Fruit fly (Drosophila melanogaster): Measurements from ENCODE around the gene CG6813.

Gene CG6813

dm6 chr3R:11673955-11674663, 47.7 kb upstream of the CG6813 start, which contains the start of gene CG14715 (continued):
- peak; percentile 36 for TF ChIP-seq CG15269 (tag; optimal IDR thresholded peaks at IDR 0.05)
- peak; percentile 89 for TF ChIP-seq Lhr (GFP tag; optimal IDR thresholded peaks at IDR 0.05)
- TF ChIP-seq CG7963 (GFP tag; IDR thresholded peaks at IDR 0.05; ENCODE audit: partially characterized antibody), result no peak
- peak; percentile 13 for TF ChIP-seq Mes4 (GFP tag; optimal IDR thresholded peaks at IDR 0.05)
- TF ChIP-seq CG4328 (GFP tag; optimal IDR thresholded peaks at IDR 0.05), result no peak
- peak in 1 of 2 experiments; percentile 50 for TF ChIP-seq Hr51 (GFP tag; optimal IDR thresholded peaks at IDR 0.05)
- TF ChIP-seq CG12071 (GFP tag; optimal IDR thresholded peaks at IDR 0.05), result no peak
- peak; percentile 72 for TF ChIP-seq gem (tag; optimal IDR thresholded peaks at IDR 0.05)
- TF ChIP-seq Tbp (GFP tag; optimal IDR thresholded peaks at IDR 0.05), result no peak
- TF ChIP-seq tap (tag; optimal IDR thresholded peaks at IDR 0.05), result no peak
- TF ChIP-seq en (GFP tag; optimal IDR thresholded peaks at IDR 0.05), result no peak
- peak; percentile 42 for TF ChIP-seq unpg (GFP tag; optimal IDR thresholded peaks at IDR 0.05)
- TF ChIP-seq CG10462 (GFP tag; optimal IDR thresholded peaks at IDR 0.05), result no peak
- no peak for TF ChIP-seq btn (GFP tag; optimal IDR thresholded peaks at IDR 0.05)
- no peak for TF ChIP-seq Optix (GFP tag; IDR thresholded peaks at IDR 0.05)
- peak; percentile 40 for TF ChIP-seq Dip3 (GFP tag; optimal IDR thresholded peaks at IDR 0.05)
- peak; percentile 65 for TF ChIP-seq knrl (GFP tag; IDR thresholded peaks at IDR 0.05; ENCODE audit: partially characterized antibody)
- no peak for TF ChIP-seq CG7987 (GFP tag; optimal IDR thresholded peaks at IDR 0.05)
- TF ChIP-seq Bdp1 (GFP tag; optimal IDR thresholded peaks at IDR 0.05), result no peak
- TF ChIP-seq Hey (tag; optimal IDR thresholded peaks at IDR 0.05), result no peak
- TF ChIP-seq Spps (tag; optimal IDR thresholded peaks at IDR 0.05), result no peak
- TF ChIP-seq H2.0 (GFP tag; IDR thresholded peaks at IDR 0.05), result peak; percentile 47; the same call in 1 of the 2 replicates
- TF ChIP-seq Oli (tag; optimal IDR thresholded peaks at IDR 0.05), result peak; percentile 12
- TF ChIP-seq peb (GFP tag; IDR thresholded peaks at IDR 0.05), result no peak
- no peak for TF ChIP-seq Aef1 (GFP tag; IDR thresholded peaks at IDR 0.05)
- TF ChIP-seq crp (GFP tag; optimal IDR thresholded peaks at IDR 0.05), result no peak
- TF ChIP-seq CG6791 (GFP tag; IDR thresholded peaks at IDR 0.05; ENCODE audit: partially characterized antibody), result no peak
- no peak for TF ChIP-seq CG2875 (GFP tag; optimal IDR thresholded peaks at IDR 0.05)
- TF ChIP-seq bab2 (GFP tag; optimal IDR thresholded peaks at IDR 0.05), result peak; percentile 43
- TF ChIP-seq NFAT (GFP tag; IDR thresholded peaks at IDR 0.05), result no peak
- peak; percentile 20 to 34 for TF ChIP-seq chif (GFP tag; optimal IDR thresholded peaks at IDR 0.05)
- no peak; the same call in 1 of the 2 replicates for TF ChIP-seq esg (GFP tag; conservative IDR thresholded peaks at IDR 0.05)
- TF ChIP-seq ERR (GFP tag; optimal IDR thresholded peaks at IDR 0.05), result no peak
- TF ChIP-seq Hmx (GFP tag; optimal IDR thresholded peaks at IDR 0.05), result no peak
- peak; percentile 70 for TF ChIP-seq CG10267 (tag; optimal IDR thresholded peaks at IDR 0.05)
- 0 out of 2 replicates have a peak, but pooled peaks have one; percentile 14 for TF ChIP-seq Rx (GFP tag; IDR thresholded peaks at IDR 0.05)
- peak; percentile 28 for TF ChIP-seq Myb (GFP tag; optimal IDR thresholded peaks at IDR 0.05)
- peak; percentile 4 for TF ChIP-seq HLH54F (GFP tag; optimal IDR thresholded peaks at IDR 0.05)
- TF ChIP-seq MTF-1 (GFP tag; optimal IDR thresholded peaks at IDR 0.05; ENCODE audit: borderline replicate concordance), result no peak
- no peak for TF ChIP-seq nerfin-2 (GFP tag; IDR thresholded peaks at IDR 0.05; ENCODE audit: partially characterized antibody)
- TF ChIP-seq ttk (GFP tag; IDR thresholded peaks at IDR 0.05), result peak; percentile 45; the same call in 1 of the 2 replicates
- TF ChIP-seq lilli (GFP tag; optimal IDR thresholded peaks at IDR 0.05), result peak; percentile 71
- TF ChIP-seq schlank (tag; optimal IDR thresholded peaks at IDR 0.05), result no peak
- no peak for TF ChIP-seq NK7.1 (GFP tag; optimal IDR thresholded peaks at IDR 0.05)
- peak; percentile 76 for TF ChIP-seq CG12391 (tag; optimal IDR thresholded peaks at IDR 0.05)
- TF ChIP-seq CG18764 (GFP tag; optimal IDR thresholded peaks at IDR 0.05), result peak; percentile 8
- no peak for TF ChIP-seq fu2 (GFP tag; optimal IDR thresholded peaks at IDR 0.05)
- TF ChIP-seq stwl (tag; optimal IDR thresholded peaks at IDR 0.05), result peak; percentile 69
- peak; percentile 63 for TF ChIP-seq Sry-δ (GFP tag; optimal IDR thresholded peaks at IDR 0.05)

Data from whole organism, embryonic.